Fruit fly (Drosophila melanogaster) whole organism, prepupa: ENCODE data around the gene CG13004.
A peak's percentile ranks its signal among the peaks of the same experiment; 100 is the strongest.

Experiments used
- CG16779 ChIP-seq: fragments of 200-800 bp; sonication (Bioruptor generic); optimal IDR thresholded peaks from 3 replicates; lab custom pipeline; 2017; ENCODE audit warnings: missing biosample characterization, mild to moderate bottlenecking, missing genetic modification characterization
- CG3032 ChIP-seq: fragments of 200-800 bp; optimal IDR thresholded peaks from 2 replicates; lab custom pipeline; 2019; ENCODE audit warnings: missing biosample characterization, mild to moderate bottlenecking, missing genetic modification characterization, moderate library complexity
- CG6808 ChIP-seq: fragments of 200-800 bp; sonication (Bioruptor generic); optimal IDR thresholded peaks from 3 replicates; lab custom pipeline; 2017; ENCODE audit warnings: missing biosample characterization, missing genetic modification characterization, mild to moderate bottlenecking, moderate library complexity, missing genetic modification reagents
- Eip75B ChIP-seq: fragments of 200-800 bp; sonication (Bioruptor generic); optimal IDR thresholded peaks from 3 replicates; lab custom pipeline; 2016; ENCODE audit warnings: missing biosample characterization, missing genetic modification characterization
- Eip78C ChIP-seq: fragments of 200-800 bp; sonication (Bioruptor generic); peaks from one replicate; lab custom pipeline; 2016; ENCODE audit warnings: missing biosample characterization, missing genetic modification characterization
- Sox102F ChIP-seq: fragments of 200-800 bp; sonication (Bioruptor generic); optimal IDR thresholded peaks from 2 replicates; lab custom pipeline; 2016; ENCODE audit warnings: missing biosample characterization, mild to moderate bottlenecking, missing genetic modification characterization
- Sox14 ChIP-seq: fragments of 200-800 bp; sonication (Bioruptor generic); optimal IDR thresholded peaks from 3 replicates; lab custom pipeline; 2016; ENCODE audit warnings: missing biosample characterization, missing genetic modification characterization
- achi ChIP-seq: fragments of 200-800 bp; sonication (Bioruptor generic); optimal IDR thresholded peaks from 3 replicates; lab custom pipeline; 2016; ENCODE audit warnings: missing biosample characterization, missing genetic modification characterization
- eg ChIP-seq: fragments of 200-800 bp; sonication (Bioruptor generic); IDR thresholded peaks from 3 replicates; pipeline ENCODE4 v1.3.6; 2022; ENCODE audit warnings: missing biosample characterization, missing genetic modification characterization
- fd59A ChIP-seq: fragments of 200-800 bp; sonication (Bioruptor generic); optimal IDR thresholded peaks from 2 replicates; lab custom pipeline; 2017; ENCODE audit warnings: missing biosample characterization, mild to moderate bottlenecking, missing genetic modification characterization, missing genetic modification reagents
- pdm3 ChIP-seq: fragments of 200-800 bp; sonication (Bioruptor generic); optimal IDR thresholded peaks from 3 replicates; lab custom pipeline; 2016; ENCODE audit warnings: missing biosample characterization, missing genetic modification characterization

dm6 chrX:16803299-16803698 is 32.0 kb downstream of the CG13004 start, which contains the start of the genes Rai1 and CG13005:
- TF ChIP-seq Sox102F (GFP tag; lab: Kevin White, UChicago) (no peak), pdm3 (GFP tag; lab: Kevin White, UChicago) (no peak), achi (no peak), CG3032 (no peak), Eip75B (GFP tag; lab: Kevin White, UChicago) (no peak), CG16779 (tag; lab: Kevin White, UChicago) (no peak), Sox14 (GFP tag; lab: Kevin White, UChicago) (no peak), CG6808 (no peak), Eip78C (peak; percentile 36), fd59A (GFP tag; lab: Kevin White, UChicago) (no peak), eg (GFP tag; lab: Robert Waterston, UW) (no peak)
